Fruit fly (Drosophila melanogaster): ENCODE results near the gene CG5921.

The CG5921 gene

dm6 chrX:6022090-6022489 is 28.5 kb upstream of the CG5921 start:
- no peak for TF ChIP-seq bab1 (GFP tag; optimal IDR thresholded peaks at IDR 0.05)
- no peak for TF ChIP-seq Crg-1 (GFP tag; optimal IDR thresholded peaks at IDR 0.05)
- no peak for TF ChIP-seq ovo (GFP tag; optimal IDR thresholded peaks at IDR 0.05)
- TF ChIP-seq Mnt (GFP tag; optimal IDR thresholded peaks at IDR 0.05): no peak
- TF ChIP-seq CG14711 (tag; optimal IDR thresholded peaks at IDR 0.05): no peak
- TF ChIP-seq CG5204 (GFP tag; optimal IDR thresholded peaks at IDR 0.05): no peak
- TF ChIP-seq Clk (GFP tag; optimal IDR thresholded peaks at IDR 0.05): no peak
- no peak for TF ChIP-seq pad (GFP tag; optimal IDR thresholded peaks at IDR 0.05)
- no peak for TF ChIP-seq tj (GFP tag; optimal IDR thresholded peaks at IDR 0.05)
- no peak for TF ChIP-seq kay (GFP tag; ENCODE audit: borderline replicate concordance)
- no peak for TF ChIP-seq cic (GFP tag; optimal IDR thresholded peaks at IDR 0.05)
- no peak for TF ChIP-seq CG1620 (GFP tag; optimal IDR thresholded peaks at IDR 0.05)
- no peak for TF ChIP-seq CG33017 (tag; optimal IDR thresholded peaks at IDR 0.05)
- no peak for TF ChIP-seq CG7045 (GFP tag; optimal IDR thresholded peaks at IDR 0.05)
- no peak for TF ChIP-seq CG11617 (GFP tag; optimal IDR thresholded peaks at IDR 0.05)
- TF ChIP-seq CG7101 (tag; optimal IDR thresholded peaks at IDR 0.05): no peak
- TF ChIP-seq Hr96 (GFP tag; optimal IDR thresholded peaks at IDR 0.05): no peak

dm6 chrX:6024638-6025037 is 26.0 kb upstream of the CG5921 start:
- no peak for TF ChIP-seq toe (GFP tag; optimal IDR thresholded peaks at IDR 0.05)
- no peak for TF ChIP-seq ovo (GFP tag; optimal IDR thresholded peaks at IDR 0.05)
- TF ChIP-seq Crg-1 (GFP tag; optimal IDR thresholded peaks at IDR 0.05): no peak
- TF ChIP-seq bab1 (GFP tag; optimal IDR thresholded peaks at IDR 0.05): no peak
- TF ChIP-seq kay (GFP tag; ENCODE audit: borderline replicate concordance): no peak
- no peak for TF ChIP-seq CG5204 (GFP tag; optimal IDR thresholded peaks at IDR 0.05)
- TF ChIP-seq CG7101 (tag; optimal IDR thresholded peaks at IDR 0.05): no peak
- no peak for TF ChIP-seq cnc (optimal IDR thresholded peaks at IDR 0.05)
- TF ChIP-seq CG12768 (GFP tag; optimal IDR thresholded peaks at IDR 0.05): no peak
- TF ChIP-seq CG7045 (GFP tag; optimal IDR thresholded peaks at IDR 0.05): no peak
- no peak for TF ChIP-seq Hr96 (GFP tag; optimal IDR thresholded peaks at IDR 0.05)
- TF ChIP-seq Mnt (GFP tag; optimal IDR thresholded peaks at IDR 0.05): no peak
- no peak for TF ChIP-seq CG14711 (tag; optimal IDR thresholded peaks at IDR 0.05)
- no peak for TF ChIP-seq CG33017 (tag; optimal IDR thresholded peaks at IDR 0.05)
- no peak for TF ChIP-seq Clk (GFP tag; optimal IDR thresholded peaks at IDR 0.05)
- no peak for TF ChIP-seq tj (GFP tag; optimal IDR thresholded peaks at IDR 0.05)
- no peak for TF ChIP-seq cic (GFP tag; optimal IDR thresholded peaks at IDR 0.05)
- no peak for TF ChIP-seq CG1620 (GFP tag; optimal IDR thresholded peaks at IDR 0.05)
- no peak for TF ChIP-seq pad (GFP tag; optimal IDR thresholded peaks at IDR 0.05)

- no peak for TF ChIP-seq Crg-1 (GFP tag; optimal IDR thresholded peaks at IDR 0.05)
- no peak for TF ChIP-seq tj (GFP tag; optimal IDR thresholded peaks at IDR 0.05)
- TF ChIP-seq cic (GFP tag; optimal IDR thresholded peaks at IDR 0.05): no peak
- no peak for TF ChIP-seq toe (GFP tag; optimal IDR thresholded peaks at IDR 0.05)
- no peak for TF ChIP-seq cnc (optimal IDR thresholded peaks at IDR 0.05)
- TF ChIP-seq Clk (GFP tag; optimal IDR thresholded peaks at IDR 0.05): no peak
- TF ChIP-seq pad (GFP tag; optimal IDR thresholded peaks at IDR 0.05): no peak
- no peak for TF ChIP-seq kay (GFP tag; ENCODE audit: borderline replicate concordance)
- no peak for TF ChIP-seq Hr96 (GFP tag; optimal IDR thresholded peaks at IDR 0.05)
- TF ChIP-seq CG1620 (GFP tag; optimal IDR thresholded peaks at IDR 0.05): no peak
- no peak for TF ChIP-seq ovo (GFP tag; optimal IDR thresholded peaks at IDR 0.05)
- no peak for TF ChIP-seq CG11617 (GFP tag; optimal IDR thresholded peaks at IDR 0.05)
- no peak for TF ChIP-seq CG33017 (tag; optimal IDR thresholded peaks at IDR 0.05)
- no peak for TF ChIP-seq CG12768 (GFP tag; optimal IDR thresholded peaks at IDR 0.05)
- TF ChIP-seq CG5204 (GFP tag; optimal IDR thresholded peaks at IDR 0.05): no peak
- TF ChIP-seq CG14711 (tag; optimal IDR thresholded peaks at IDR 0.05): no peak
These were observed 22.8 kb upstream of the CG5921 start for dm6 chrX:6027846-6028245.

dm6 chrX:6029015-6029414 is 21.6 kb upstream of the CG5921 start:
- TF ChIP-seq CG11617 (GFP tag; optimal IDR thresholded peaks at IDR 0.05): no peak
- TF ChIP-seq CG33017 (tag; optimal IDR thresholded peaks at IDR 0.05): no peak
- no peak for TF ChIP-seq kay (GFP tag; ENCODE audit: borderline replicate concordance)
- no peak for TF ChIP-seq pad (GFP tag; optimal IDR thresholded peaks at IDR 0.05)
- TF ChIP-seq ovo (GFP tag; optimal IDR thresholded peaks at IDR 0.05): no peak
- no peak for TF ChIP-seq CG7101 (tag; optimal IDR thresholded peaks at IDR 0.05)
- no peak for TF ChIP-seq CG14711 (tag; optimal IDR thresholded peaks at IDR 0.05)

dm6 chrX:6030010-6030409 is 20.6 kb upstream of the CG5921 start:
- no peak for TF ChIP-seq Hr96 (GFP tag; optimal IDR thresholded peaks at IDR 0.05)
- TF ChIP-seq CG12768 (GFP tag; optimal IDR thresholded peaks at IDR 0.05): no peak
- TF ChIP-seq cic (GFP tag; optimal IDR thresholded peaks at IDR 0.05): no peak
- TF ChIP-seq CG14711 (tag; optimal IDR thresholded peaks at IDR 0.05): no peak
- no peak for TF ChIP-seq Clk (GFP tag; optimal IDR thresholded peaks at IDR 0.05)
- TF ChIP-seq cnc (optimal IDR thresholded peaks at IDR 0.05): no peak

- TF ChIP-seq ovo (GFP tag; optimal IDR thresholded peaks at IDR 0.05) (no peak), Crg-1 (GFP tag; optimal IDR thresholded peaks at IDR 0.05) (no peak), CG5204 (GFP tag; optimal IDR thresholded peaks at IDR 0.05) (no peak), CG12768 (GFP tag; optimal IDR thresholded peaks at IDR 0.05) (no peak), Clk (GFP tag; optimal IDR thresholded peaks at IDR 0.05) (no peak), CG7101 (tag; optimal IDR thresholded peaks at IDR 0.05) (no peak), CG1620 (GFP tag; optimal IDR thresholded peaks at IDR 0.05) (no peak), CG7045 (GFP tag; optimal IDR thresholded peaks at IDR 0.05) (no peak), Hr96 (GFP tag; optimal IDR thresholded peaks at IDR 0.05) (no peak), toe (GFP tag; optimal IDR thresholded peaks at IDR 0.05) (no peak), bab1 (GFP tag; optimal IDR thresholded peaks at IDR 0.05) (no peak), kay (GFP tag; ENCODE audit: borderline replicate concordance) (no peak), cic (GFP tag; optimal IDR thresholded peaks at IDR 0.05) (no peak), CG11617 (GFP tag; optimal IDR thresholded peaks at IDR 0.05) (no peak), Mnt (GFP tag; optimal IDR thresholded peaks at IDR 0.05) (no peak), pad (GFP tag; optimal IDR thresholded peaks at IDR 0.05) (no peak), CG33017 (tag; optimal IDR thresholded peaks at IDR 0.05) (no peak), tj (GFP tag; optimal IDR thresholded peaks at IDR 0.05) (no peak)
These were observed 20.0 kb upstream of the CG5921 start for dm6 chrX:6030593-6030992.

Data from whole organism, adult.